Worm (Caenorhabditis elegans) whole organism, young adult: ENCODE measurements around the gene F54D8.10.

ENCODE experiments used
- B0035.1 ChIP-seq: sonication (generic microtip); optimal IDR thresholded peaks from 2 replicates; lab custom pipeline; 2016; ENCODE audit warnings: missing genetic modification characterization, mild to moderate bottlenecking, missing compliant biosample characterization, missing genotype, missing genetic modification reagents
- F33H1.4 ChIP-seq: fragments of 200-800 bp; sonication (Bioruptor generic); IDR thresholded peaks from 2 replicates; pipeline ENCODE4 v1.3.6; 2022; ENCODE audit warnings: missing genetic modification reagents, missing genetic modification characterization, missing compliant biosample characterization
- F37B4.10 ChIP-seq: fragments of 200-800 bp; sonication (Bioruptor generic); IDR thresholded peaks from 2 replicates; pipeline ENCODE4 v1.3.6; 2022; ENCODE audit warnings: missing genetic modification characterization, missing compliant biosample characterization
- F49E8.2 ChIP-seq: sonication (generic microtip); optimal IDR thresholded peaks from 3 replicates; lab custom pipeline; 2017; ENCODE audit warnings: missing genetic modification characterization, mild to moderate bottlenecking, missing compliant biosample characterization, antibody characterized with exemption, moderate library complexity; ENCODE audit not compliant: insufficient read depth
- K12H6.12 ChIP-seq: fragments of 200-800 bp; sonication (Bioruptor generic); optimal IDR thresholded peaks from 2 replicates; lab custom pipeline; 2018; ENCODE audit warnings: mild to moderate bottlenecking, missing genetic modification characterization, missing compliant biosample characterization
- Y67H2A.10 ChIP-seq: fragments of 200-800 bp; sonication (Bioruptor generic); conservative IDR thresholded peaks from 2 replicates; pipeline ENCODE4 v1.3.6; 2022; ENCODE audit warnings: missing genetic modification reagents, missing genetic modification characterization, missing compliant biosample characterization
- Y95B8A.8 ChIP-seq: fragments of 200-800 bp; sonication (Bioruptor generic); IDR thresholded peaks from 2 replicates; pipeline ENCODE4 v1.3.6; 2022; ENCODE audit warnings: missing genetic modification reagents, missing genetic modification characterization, missing compliant biosample characterization
- ZK185.1 ChIP-seq: sonication (generic microtip); optimal IDR thresholded peaks from 2 replicates; lab custom pipeline; 2016; ENCODE audit warnings: mild to moderate bottlenecking, missing genetic modification characterization, missing compliant biosample characterization; ENCODE audit not compliant: poor library complexity, severe bottlenecking
- ama-1 ChIP-seq, 3 experiments: fragments of 150-350 bp in 1 of 3; sonication (generic microtip) in 2 of 3; optimal IDR thresholded peaks; 2 replicates each; lab custom pipeline; 2014 to 2018; ENCODE audit warnings: missing biosample characterization in 2 of 3, missing genetic modification characterization in 2 of 3, missing genetic modification reagents in 2 of 3
- attf-6 ChIP-seq: fragments of 200-800 bp; sonication (Bioruptor generic); IDR thresholded peaks from 2 replicates; pipeline ENCODE4 v1.3.6; 2022; ENCODE audit warnings: missing genetic modification reagents, missing genetic modification characterization, missing compliant biosample characterization
- bed-1 ChIP-seq: fragments of 200-800 bp; sonication (Bioruptor generic); IDR thresholded peaks from 2 replicates; pipeline ENCODE4 v1.3.6; 2022; ENCODE audit warnings: missing genetic modification reagents, missing genetic modification characterization, missing compliant biosample characterization
- ceh-100 ChIP-seq: fragments of 200-800 bp; sonication (Bioruptor generic); IDR thresholded peaks from 2 replicates; pipeline ENCODE4 v1.3.6; 2022; ENCODE audit warnings: missing genetic modification reagents, missing genetic modification characterization, missing compliant biosample characterization
- ceh-27 ChIP-seq: fragments of 200-800 bp; sonication (Bioruptor generic); optimal IDR thresholded peaks from 2 replicates; lab custom pipeline; 2018; ENCODE audit warnings: mild to moderate bottlenecking, missing genetic modification characterization, moderate library complexity, missing compliant biosample characterization
- dpff-1 ChIP-seq: sonication (generic microtip); optimal IDR thresholded peaks from 2 replicates; lab custom pipeline; 2017; ENCODE audit warnings: mild to moderate bottlenecking, missing genetic modification characterization, missing compliant biosample characterization
- dpl-1 ChIP-seq: fragments of 150-350 bp; optimal IDR thresholded peaks from 2 replicates; lab custom pipeline; 2014; ENCODE audit warnings: missing biosample characterization, missing genetic modification reagents, missing genetic modification characterization
- efl-1 ChIP-seq: fragments of 150-350 bp; optimal IDR thresholded peaks from 2 replicates; lab custom pipeline; 2014; ENCODE audit warnings: missing biosample characterization, missing genetic modification reagents, missing genetic modification characterization
- ekl-4 ChIP-seq: fragments of 200-800 bp; sonication (Bioruptor generic); IDR thresholded peaks from 2 replicates; pipeline ENCODE4 v1.3.6; 2022; ENCODE audit warnings: missing genetic modification reagents, missing genetic modification characterization, missing compliant biosample characterization
- him-1 ChIP-seq: sonication (generic microtip); optimal IDR thresholded peaks from 2 replicates; lab custom pipeline; 2016; ENCODE audit warnings: missing genotype, missing genetic modification reagents, missing genetic modification characterization, missing compliant biosample characterization
- hrde-1 ChIP-seq: sonication (generic microtip); optimal IDR thresholded peaks from 2 replicates; lab custom pipeline; 2016; ENCODE audit warnings: missing genetic modification characterization, mild to moderate bottlenecking, missing compliant biosample characterization, moderate library complexity, missing genotype, missing genetic modification reagents, borderline replicate concordance
- lin-35 ChIP-seq, 3 experiments: fragments of 150-350 bp in 2 of 3; sonication (generic microtip) in 1 of 3; optimal IDR thresholded peaks; 2 replicates each; lab custom pipeline; 2014 to 2018; ENCODE audit warnings: missing biosample characterization in 3 of 3, missing genetic modification characterization in 3 of 3, missing genetic modification reagents in 3 of 3
- lin-54 ChIP-seq: fragments of 200-800 bp; sonication (Bioruptor generic); optimal IDR thresholded peaks from 2 replicates; lab custom pipeline; 2018; ENCODE audit warnings: mild to moderate bottlenecking, missing genetic modification characterization, missing compliant biosample characterization
- lir-1 ChIP-seq: fragments of 200-800 bp; sonication (Bioruptor generic); conservative IDR thresholded peaks from 2 replicates; pipeline ENCODE4 v1.3.6; 2022; ENCODE audit warnings: missing genetic modification reagents, missing genetic modification characterization, missing compliant biosample characterization
- lsl-1 ChIP-seq: fragments of 200-800 bp; sonication (Bioruptor generic); optimal IDR thresholded peaks from 2 replicates; lab custom pipeline; 2018; ENCODE audit warnings: mild to moderate bottlenecking, missing genetic modification characterization, moderate library complexity, missing compliant biosample characterization
- madf-6 ChIP-seq: fragments of 200-800 bp; sonication (Bioruptor generic); IDR thresholded peaks from 2 replicates; pipeline ENCODE4 v1.3.6; 2022; ENCODE audit warnings: missing genetic modification reagents, missing genetic modification characterization, missing compliant biosample characterization
- madf-8 ChIP-seq: fragments of 200-800 bp; sonication (Bioruptor generic); conservative IDR thresholded peaks from 2 replicates; pipeline ENCODE4 v1.3.6; 2022; ENCODE audit warnings: missing genetic modification reagents, missing genetic modification characterization, missing compliant biosample characterization
- mes-4 ChIP-seq: sonication (generic microtip); optimal IDR thresholded peaks from 2 replicates; lab custom pipeline; 2016; ENCODE audit warnings: missing genotype, missing genetic modification characterization, missing compliant biosample characterization
- nhr-179 ChIP-seq: sonication (generic microtip); optimal IDR thresholded peaks from 2 replicates; lab custom pipeline; 2016; ENCODE audit warnings: mild to moderate bottlenecking, missing genetic modification characterization, missing compliant biosample characterization
- nhr-90 ChIP-seq: sonication (generic microtip); optimal IDR thresholded peaks from 2 replicates; lab custom pipeline; 2016; ENCODE audit warnings: missing genotype, mild to moderate bottlenecking, missing genetic modification characterization, missing compliant biosample characterization
- pha-4 ChIP-seq: fragments of 150-350 bp; sonication (generic microtip); optimal IDR thresholded peaks from 2 replicates; lab custom pipeline; 2014; ENCODE audit warnings: missing biosample characterization, missing genetic modification reagents, missing genetic modification characterization
- rcor-1 ChIP-seq: fragments of 200-800 bp; sonication (Bioruptor generic); IDR thresholded peaks from 2 replicates; pipeline ENCODE4 v1.3.6; 2022; ENCODE audit warnings: missing genetic modification reagents, missing genetic modification characterization, missing compliant biosample characterization
- rec-8 ChIP-seq, 2 experiments: sonication (generic microtip); optimal IDR thresholded peaks; 2 replicates each; lab custom pipeline; 2016; ENCODE audit warnings: mild to moderate bottlenecking in 2 of 2, missing genetic modification characterization in 2 of 2, missing genetic modification reagents in 2 of 2, missing genotype in 2 of 2, missing biosample characterization in 1 of 2, missing compliant biosample characterization in 1 of 2, moderate library complexity in 1 of 2
- snpc-1.1 ChIP-seq: sonication (generic microtip); optimal IDR thresholded peaks from 2 replicates; lab custom pipeline; 2017; ENCODE audit warnings: missing genetic modification characterization, mild to moderate bottlenecking, missing compliant biosample characterization, antibody characterized with exemption, moderate library complexity, missing genotype, missing genetic modification reagents; ENCODE audit not compliant: insufficient read depth
- snpc-4 ChIP-seq, 5 experiments: fragments of 150-350 bp in 1 of 5; sonication (generic microtip) in 4 of 5; optimal IDR thresholded peaks; 2 replicates each; lab custom pipeline; 2014 to 2018; ENCODE audit warnings: missing genetic modification characterization in 5 of 5, missing biosample characterization in 3 of 5, antibody characterized with exemption in 2 of 5, mild to moderate bottlenecking in 2 of 5, missing compliant biosample characterization in 2 of 5, missing genotype in 2 of 5, moderate library complexity in 2 of 5, missing genetic modification reagents in 1 of 5
- tlf-1 ChIP-seq: fragments of 200-800 bp; sonication (Bioruptor generic); optimal IDR thresholded peaks from 2 replicates; lab custom pipeline; 2018; ENCODE audit warnings: mild to moderate bottlenecking, missing genetic modification characterization, missing compliant biosample characterization
- unc-130 ChIP-seq: sonication (generic microtip); optimal IDR thresholded peaks from 2 replicates; lab custom pipeline; 2016; ENCODE audit warnings: missing genetic modification reagents, missing genetic modification characterization, missing compliant biosample characterization
- unc-62 ChIP-seq: fragments of 150-350 bp; optimal IDR thresholded peaks from 2 replicates; lab custom pipeline; 2014; ENCODE audit warnings: missing biosample characterization, missing genetic modification reagents, missing genetic modification characterization
- xnd-1 ChIP-seq: sonication (generic microtip); optimal IDR thresholded peaks from 2 replicates; lab custom pipeline; 2016; ENCODE audit warnings: missing genotype, missing genetic modification reagents, missing genetic modification characterization, missing compliant biosample characterization
- ztf-28 ChIP-seq: fragments of 200-800 bp; sonication (Bioruptor generic); IDR thresholded peaks from 2 replicates; pipeline ENCODE4 v1.3.6; 2022; ENCODE audit warnings: missing genetic modification reagents, missing genetic modification characterization, missing compliant biosample characterization

The F54D8.10 gene

DNA sequence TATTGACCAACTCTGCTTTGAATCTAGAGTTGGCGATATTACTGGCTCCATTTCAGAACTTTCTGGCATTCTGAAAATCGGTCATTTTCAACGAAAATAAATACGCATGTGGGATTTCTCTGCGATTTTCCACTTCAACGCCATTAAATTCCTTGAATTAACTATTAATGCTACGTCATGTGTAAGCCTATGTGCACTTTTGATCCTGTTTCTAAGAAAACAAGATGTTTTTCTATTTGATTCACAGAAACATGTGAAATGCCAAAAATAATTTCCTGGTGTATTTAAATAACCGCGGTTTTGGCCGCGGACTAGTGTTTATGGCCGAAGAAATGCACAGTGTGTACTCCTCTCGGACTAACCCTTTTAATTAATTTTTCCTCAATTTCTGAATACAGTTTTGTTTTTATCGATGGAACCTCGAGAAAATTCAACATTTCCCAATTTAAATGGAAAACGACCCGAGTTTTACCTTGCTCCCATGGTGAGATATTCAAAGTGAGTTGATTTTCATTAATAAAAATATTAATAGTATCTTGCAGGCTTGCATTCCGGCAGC, 25.9 kb upstream of the F54D8.10 start, which contains the start of the genes C45G9.11 and C45G9.2:
C45G9.11 (minus strand) TSS at position 51 of the 559 bp plus-strand sequence.
C45G9.2 (plus strand) TSS at position 392 of the 559 bp plus-strand sequence.
- TF ChIP-seq dpff-1 (no peak), lir-1 (no peak), attf-6 (GFP tag; lab: Robert Waterston, UW) (no peak), rcor-1 (GFP tag; lab: Robert Waterston, UW) (peak; percentile 37; the same call in 1 of the 2 replicates), lin-35 (GFP tag; optimal IDR thresholded peaks at IDR 0.05; lab: Kevin White, UChicago) (peak in 1 of 3 experiments; percentile 74), snpc-1.1 (tag; lab: Kevin White, UChicago) (no peak), lin-54 (GFP tag; lab: Kevin White, UChicago) (peak; percentile 83), lsl-1 (GFP tag; lab: Kevin White, UChicago) (peak; percentile 39), F49E8.2 (tag; lab: Kevin White, UChicago) (no peak), ceh-27 (GFP tag; lab: Kevin White, UChicago) (peak; percentile 88), nhr-179 (tag; lab: Kevin White, UChicago) (no peak), dpl-1 (GFP tag; lab: Kevin White, UChicago) (peak; percentile 58), pha-4 (tag; lab: Kevin White, UChicago) (no peak), mes-4 (tag; lab: Kevin White, UChicago) (no peak), efl-1 (GFP tag; lab: Kevin White, UChicago) (peak; percentile 65), snpc-4 (GFP tag; optimal IDR thresholded peaks at IDR 0.05; lab: Kevin White, UChicago) (no peak), snpc-4 (tag; optimal IDR thresholded peaks at IDR 0.05; lab: Kevin White, UChicago) (peak in 1 of 4 experiments; percentile 45), rec-8 (tag; optimal IDR thresholded peaks at IDR 0.05; lab: Kevin White, UChicago) (peak in 1 of 2 experiments; percentile 39), hrde-1 (no peak), unc-62 (GFP tag; lab: Kevin White, UChicago) (no peak), ama-1 (optimal IDR thresholded peaks at IDR 0.05; lab: Kevin White, UChicago) (no peak), ama-1 (GFP tag; optimal IDR thresholded peaks at IDR 0.05; lab: Kevin White, UChicago) (no peak), ceh-100 (GFP tag; lab: Robert Waterston, UW) (peak; percentile 47; the same call in 1 of the 2 replicates), xnd-1 (tag; lab: Kevin White, UChicago) (peak; percentile 50), F33H1.4 (GFP tag; lab: Robert Waterston, UW) (peak; percentile 65), madf-8 (GFP tag; lab: Robert Waterston, UW) (peak; percentile 36), Y95B8A.8 (no peak), unc-130 (GFP tag; lab: Kevin White, UChicago) (peak; percentile 73), ZK185.1 (tag; lab: Kevin White, UChicago) (peak; percentile 85), ekl-4 (GFP tag; lab: Robert Waterston, UW) (0 out of 2 replicates have a peak, but pooled peaks have one; percentile 37), madf-6 (GFP tag; lab: Robert Waterston, UW) (peak; percentile 73; the same call in 1 of the 2 replicates), bed-1 (GFP tag; lab: Robert Waterston, UW) (no peak), tlf-1 (GFP tag; lab: Kevin White, UChicago) (peak; percentile 13), F37B4.10 (GFP tag; lab: Robert Waterston, UW) (no peak), ztf-28 (GFP tag; lab: Robert Waterston, UW) (peak; percentile 81; the same call in 1 of the 2 replicates), Y67H2A.10 (GFP tag; lab: Robert Waterston, UW) (peak; percentile 57; the same call in 1 of the 2 replicates), nhr-90 (no peak), B0035.1 (tag; lab: Kevin White, UChicago) (no peak), K12H6.12 (tag; lab: Kevin White, UChicago) (peak; percentile 31), him-1 (tag; lab: Kevin White, UChicago) (peak; percentile 61)
